Worm (Caenorhabditis elegans) whole organism, early embryonic: ENCODE measurements around the gene C17C3.24.
"Not testable (repeated sequence)": the region's sequence is repeated elsewhere in the genome, so short reads cannot be mapped to it uniquely, and the experiment has no call there.

Experiments
- B0310.2 ChIP-seq: sonication (generic microtip); optimal IDR thresholded peaks from 2 replicates; lab custom pipeline; 2016; ENCODE audit warnings: mild to moderate bottlenecking, missing genetic modification characterization, missing compliant biosample characterization
- aly-1 ChIP-seq: sonication (generic microtip); optimal IDR thresholded peaks from 2 replicates; lab custom pipeline; 2016; ENCODE audit warnings: missing genetic modification characterization, missing compliant biosample characterization
- ama-1 ChIP-seq: fragments of 150-350 bp; optimal IDR thresholded peaks from 2 replicates; lab custom pipeline; 2014
- ceh-13 ChIP-seq: fragments of 200-800 bp; sonication (Bioruptor generic); optimal IDR thresholded peaks from 2 replicates; lab custom pipeline; 2018; ENCODE audit warnings: mild to moderate bottlenecking, missing genetic modification characterization, missing compliant biosample characterization
- ceh-36 ChIP-seq: sonication (generic microtip); optimal IDR thresholded peaks from 2 replicates; lab custom pipeline; 2016; ENCODE audit warnings: missing genetic modification characterization, inconsistent platforms, missing compliant biosample characterization
- flt-1 ChIP-seq: fragments of 200-800 bp; sonication (Bioruptor generic); IDR thresholded peaks from 2 replicates; pipeline ENCODE4 v1.3.6; 2022; ENCODE audit warnings: missing genetic modification characterization, missing compliant biosample characterization
- hmg-4 ChIP-seq: fragments of 200-800 bp; sonication (Bioruptor generic); optimal IDR thresholded peaks from 2 replicates; lab custom pipeline; 2018; ENCODE audit warnings: mild to moderate bottlenecking, missing genetic modification characterization, missing compliant biosample characterization
- hnd-1 ChIP-seq: sonication (generic microtip); optimal IDR thresholded peaks from 2 replicates; lab custom pipeline; 2016; ENCODE audit warnings: missing genetic modification characterization, missing compliant biosample characterization
- sea-1 ChIP-seq: fragments of 200-800 bp; sonication (Bioruptor generic); conservative IDR thresholded peaks from 2 replicates; pipeline ENCODE4 v1.3.6; 2022; ENCODE audit warnings: missing genetic modification characterization, missing compliant biosample characterization
- tbx-11 ChIP-seq: fragments of 200-800 bp; sonication (Bioruptor generic); IDR thresholded peaks from 2 replicates; pipeline ENCODE4 v1.3.6; 2022; ENCODE audit warnings: missing genetic modification characterization, missing compliant biosample characterization
- tbx-37 ChIP-seq: fragments of 200-800 bp; sonication (Bioruptor generic); conservative IDR thresholded peaks from 2 replicates; pipeline ENCODE4 v1.3.6; 2022; ENCODE audit warnings: missing genetic modification reagents, missing genetic modification characterization, missing compliant biosample characterization
- tra-4 ChIP-seq: sonication (generic microtip); optimal IDR thresholded peaks from 2 replicates; lab custom pipeline; 2017; ENCODE audit warnings: missing genetic modification characterization, missing compliant biosample characterization

- TF ChIP-seq ama-1 (lab: Kevin White, UChicago); flt-1 (GFP tag; lab: Robert Waterston, UW); ceh-36 (tag; lab: Kevin White, UChicago); hnd-1 (tag; lab: Kevin White, UChicago); tbx-11 (GFP tag; lab: Robert Waterston, UW); hmg-4 (GFP tag; lab: Kevin White, UChicago); tbx-37 (GFP tag; lab: Robert Waterston, UW); sea-1 (GFP tag; lab: Robert Waterston, UW); tra-4; aly-1; B0310.2 (tag; lab: Kevin White, UChicago); ceh-13 (GFP tag; lab: Kevin White, UChicago): not testable (repeated sequence)
These were observed 1.5 kb downstream of the C17C3.24 start, which contains the start of gene hlh-27 for ce11 chrII:5540113-5540512.
